Fruit fly (Drosophila melanogaster) S2 (cell line): ENCODE data around the gene thw.

ENCODE experiments used
- CG8478 ChIP-seq: fragments of >200 bp; optimal IDR thresholded peaks from 2 replicates; lab custom pipeline; 2018
- CTCF ChIP-seq, 2 experiments: fragments of >200 bp; optimal IDR thresholded peaks; 2 replicates each; lab custom pipeline; 2018

thw gene

dm6 chr3R:7251857-7252256, 27.6 kb downstream of the thw start, which contains the start of gene Obp84a:
Obp84a (minus strand) TSS chr3R:7251957.
- no peak for TF ChIP-seq CG8478 (lab: Kevin White, UChicago)
- no peak for TF ChIP-seq CTCF (optimal IDR thresholded peaks at IDR 0.05; lab: Kevin White, UChicago)

dm6 chr3R:7259554-7259953, 35.3 kb downstream of the thw start:
- TF ChIP-seq CTCF (optimal IDR thresholded peaks at IDR 0.05; lab: Kevin White, UChicago), result no peak
- no peak for TF ChIP-seq CG8478 (lab: Kevin White, UChicago)

dm6 chr3R:7265567-7266208, 41.5 kb downstream of the thw start, which contains the start of the genes Gld and Syt4:
Gld (minus strand) TSS chr3R:7265703.
Syt4 (plus strand) TSS chr3R:7266065.
- no peak for TF ChIP-seq CG8478 (lab: Kevin White, UChicago)
- TF ChIP-seq CTCF (optimal IDR thresholded peaks at IDR 0.05; lab: Kevin White, UChicago), result no peak

- TF ChIP-seq CG8478 (lab: Kevin White, UChicago) (no peak), CTCF (optimal IDR thresholded peaks at IDR 0.05; lab: Kevin White, UChicago) (no peak)
Measured at dm6 chr3R:7274973-7275525, 50.8 kb downstream of the thw start.

- no peak for TF ChIP-seq CTCF (optimal IDR thresholded peaks at IDR 0.05; lab: Kevin White, UChicago)
- TF ChIP-seq CG8478 (lab: Kevin White, UChicago), result no peak
Measured at dm6 chr3R:7276782-7277181, 52.6 kb downstream of the thw start.

- TF ChIP-seq CG8478 (lab: Kevin White, UChicago), result no peak
- no peak for TF ChIP-seq CTCF (optimal IDR thresholded peaks at IDR 0.05; lab: Kevin White, UChicago)
Measured at dm6 chr3R:7282244-7282890, 58.2 kb downstream of the thw start.

dm6 chr3R:7285662-7286061, 61.4 kb downstream of the thw start, which contains the start of gene RacGAP84C:
RacGAP84C (plus strand) TSS chr3R:7285962.
- TF ChIP-seq CG8478 (lab: Kevin White, UChicago), result no peak
- no peak for TF ChIP-seq CTCF (optimal IDR thresholded peaks at IDR 0.05; lab: Kevin White, UChicago)
